Worm (Caenorhabditis elegans): Measurements from ENCODE around the gene cyp-13A12.
A peak's percentile ranks its signal among the peaks of the same experiment; 100 is the strongest.

cyp-13A12 gene

ce11 chrIII:13024281-13024680 lies at the start of gene cyp-13A12:
Gene cyp-13A12 (plus strand): TSS chrIII:13024547.
- TF ChIP-seq ztf-16 (tag; optimal IDR thresholded peaks at IDR 0.05) (no peak), hlh-8 (tag; optimal IDR thresholded peaks at IDR 0.05) (no peak), ref-2 (tag; optimal IDR thresholded peaks at IDR 0.05) (no peak), fkh-10 (GFP tag; optimal IDR thresholded peaks at IDR 0.05) (no peak), hlh-30 (tag; optimal IDR thresholded peaks at IDR 0.05; ENCODE audit: insufficient read depth) (no peak), nfya-1 (tag; optimal IDR thresholded peaks at IDR 0.05) (no peak)

ce11 chrIII:12977559-12977958 lies 46.8 kb upstream of the cyp-13A12 start, which contains the start of gene ZK1010.2:
Gene ZK1010.2 (minus strand): TSS chrIII:12977862.
- TF ChIP-seq sdc-2 (tag; optimal IDR thresholded peaks at IDR 0.05) (no peak), fkh-10 (GFP tag; optimal IDR thresholded peaks at IDR 0.05) (no peak), tbx-7 (tag; optimal IDR thresholded peaks at IDR 0.05) (no peak), mec-3 (tag; optimal IDR thresholded peaks at IDR 0.05; ENCODE audit: borderline replicate concordance) (no peak), unc-86 (tag; optimal IDR thresholded peaks at IDR 0.05) (no peak), lim-6 (tag; optimal IDR thresholded peaks at IDR 0.05) (no peak), lin-11 (tag; optimal IDR thresholded peaks at IDR 0.05) (no peak), ceh-31 (tag; optimal IDR thresholded peaks at IDR 0.05) (no peak), ztf-16 (tag; optimal IDR thresholded peaks at IDR 0.05) (no peak), pat-9 (tag; optimal IDR thresholded peaks at IDR 0.05) (no peak), hlh-8 (tag; optimal IDR thresholded peaks at IDR 0.05) (no peak), pqm-1 (tag; optimal IDR thresholded peaks at IDR 0.05) (no peak), che-1 (tag; optimal IDR thresholded peaks at IDR 0.05) (no peak), npax-4 (tag; optimal IDR thresholded peaks at IDR 0.05) (no peak), ets-4 (tag; optimal IDR thresholded peaks at IDR 0.05) (no peak), nhr-232 (tag; optimal IDR thresholded peaks at IDR 0.05) (no peak)

ce11 chrIII:12978473-12979174 lies 45.7 kb upstream of the cyp-13A12 start, which contains the start of the genes ubq-2 and frg-1:
Gene ubq-2 (minus strand): TSS chrIII:12978523.
Gene frg-1 (plus strand): TSS chrIII:12979162.
- TF ChIP-seq ref-2 (tag; optimal IDR thresholded peaks at IDR 0.05) = no peak
- TF ChIP-seq K09A11.1 (tag; optimal IDR thresholded peaks at IDR 0.05; ENCODE audit: insufficient read depth) = no peak
- TF ChIP-seq ttx-3 (tag; optimal IDR thresholded peaks at IDR 0.05) = no peak
- no peak for TF ChIP-seq hlh-6 (tag; optimal IDR thresholded peaks at IDR 0.05)
- no peak for TF ChIP-seq lin-11 (tag; optimal IDR thresholded peaks at IDR 0.05)
- TF ChIP-seq ceh-6 (GFP tag; optimal IDR thresholded peaks at IDR 0.05) = no peak
- TF ChIP-seq nhr-232 (tag; optimal IDR thresholded peaks at IDR 0.05) = no peak
- no peak for TF ChIP-seq sdc-2 (tag; optimal IDR thresholded peaks at IDR 0.05)
- TF ChIP-seq fkh-10 (GFP tag; optimal IDR thresholded peaks at IDR 0.05) = no peak
- no peak for TF ChIP-seq C38D4.7 (GFP tag; optimal IDR thresholded peaks at IDR 0.05)
- peak; percentile 56 for TF ChIP-seq ceh-48 (tag; optimal IDR thresholded peaks at IDR 0.05)
- TF ChIP-seq K02D7.2 (tag; optimal IDR thresholded peaks at IDR 0.05) = no peak
- no peak for TF ChIP-seq pqm-1 (tag; optimal IDR thresholded peaks at IDR 0.05)
- no peak for TF ChIP-seq madf-2 (tag; optimal IDR thresholded peaks at IDR 0.05)
- no peak for TF ChIP-seq Y22D7AL.16 (tag; optimal IDR thresholded peaks at IDR 0.05)
- TF ChIP-seq rnt-1 (tag; optimal IDR thresholded peaks at IDR 0.05) = no peak
- TF ChIP-seq ceh-30 (tag; optimal IDR thresholded peaks at IDR 0.05) = no peak
- no peak for TF ChIP-seq fkh-6 (tag; optimal IDR thresholded peaks at IDR 0.05)
- TF ChIP-seq ama-1 (optimal IDR thresholded peaks at IDR 0.05) = no peak
- TF ChIP-seq sox-2 (GFP tag; IDR thresholded peaks at IDR 0.05) = no peak
- TF ChIP-seq ceh-14 (tag; optimal IDR thresholded peaks at IDR 0.05) = no peak
- no peak for TF ChIP-seq hlh-15 (tag; optimal IDR thresholded peaks at IDR 0.05)
- TF ChIP-seq zip-5 (tag; optimal IDR thresholded peaks at IDR 0.05) = no peak
- no peak for TF ChIP-seq nhr-11 (tag; optimal IDR thresholded peaks at IDR 0.05)
- TF ChIP-seq unc-55 (GFP tag; optimal IDR thresholded peaks at IDR 0.05) = no peak
- TF ChIP-seq sox-4 (tag; optimal IDR thresholded peaks at IDR 0.05) = no peak
- no peak for TF ChIP-seq eyg-1 (tag; optimal IDR thresholded peaks at IDR 0.05)
- no peak for TF ChIP-seq lim-6 (tag; optimal IDR thresholded peaks at IDR 0.05)
- no peak for TF ChIP-seq ceh-2 (tag; optimal IDR thresholded peaks at IDR 0.05)
- TF ChIP-seq ceh-24 (tag; optimal IDR thresholded peaks at IDR 0.05) = no peak
- no peak for TF ChIP-seq ceh-19 (GFP tag; optimal IDR thresholded peaks at IDR 0.05)
- peak; percentile 29 for TF ChIP-seq ceh-31 (tag; optimal IDR thresholded peaks at IDR 0.05)
- TF ChIP-seq F13H6.1 (tag; optimal IDR thresholded peaks at IDR 0.05) = no peak
- no peak for TF ChIP-seq unc-42 (tag; optimal IDR thresholded peaks at IDR 0.05)
- no peak for TF ChIP-seq pha-2 (tag; optimal IDR thresholded peaks at IDR 0.05)
- TF ChIP-seq ceh-45 (GFP tag; IDR thresholded peaks at IDR 0.05) = no peak
- TF ChIP-seq tbx-2 (tag; optimal IDR thresholded peaks at IDR 0.05) = peak; percentile 6
- TF ChIP-seq mec-3 (tag; optimal IDR thresholded peaks at IDR 0.05; ENCODE audit: borderline replicate concordance) = no peak
